Worm (Caenorhabditis elegans) whole organism, L1 larva: Measurements from ENCODE around the gene acs-6.

ENCODE experiments used
- C16A3.4 ChIP-seq: fragments of 150-350 bp; optimal IDR thresholded peaks from 2 replicates; lab custom pipeline; 2014; ENCODE audit warnings: missing biosample characterization, missing genetic modification characterization
- F16B12.6 ChIP-seq: fragments of 150-350 bp; optimal IDR thresholded peaks from 2 replicates; lab custom pipeline; 2014; ENCODE audit warnings: missing biosample characterization, missing genetic modification characterization
- aha-1 ChIP-seq: fragments of 150-350 bp; optimal IDR thresholded peaks from 2 replicates; lab custom pipeline; 2014; ENCODE audit warnings: missing biosample characterization, missing genetic modification characterization
- alr-1 ChIP-seq: fragments of 200-800 bp; sonication (Bioruptor generic); optimal IDR thresholded peaks from 2 replicates; lab custom pipeline; 2018; ENCODE audit warnings: borderline replicate concordance, mild to moderate bottlenecking, missing genetic modification characterization, missing compliant biosample characterization
- ama-1 ChIP-seq: fragments of 150-350 bp; optimal IDR thresholded peaks from 2 replicates; lab custom pipeline; 2014
- blmp-1 ChIP-seq: fragments of 150-350 bp; optimal IDR thresholded peaks from 2 replicates; lab custom pipeline; 2014; ENCODE audit warnings: missing biosample characterization, missing genetic modification characterization
- ceh-88 ChIP-seq: fragments of 200-800 bp; sonication (Bioruptor generic); IDR thresholded peaks from 2 replicates; pipeline ENCODE4 v1.3.6; 2022; ENCODE audit warnings: missing genetic modification characterization, missing compliant biosample characterization
- dpl-1 ChIP-seq, 3 experiments: fragments of 150-350 bp in 2 of 3; sonication (generic microtip) in 1 of 3; optimal IDR thresholded peaks; 2 replicates each; lab custom pipeline; 2014 to 2017; ENCODE audit warnings: missing biosample characterization in 3 of 3, missing genetic modification characterization in 3 of 3, missing genetic modification reagents in 3 of 3
- dsc-1 ChIP-seq: sonication (generic microtip); optimal IDR thresholded peaks from 2 replicates; lab custom pipeline; 2016; ENCODE audit warnings: mild to moderate bottlenecking, missing genetic modification characterization, missing compliant biosample characterization
- efl-1 ChIP-seq, 4 experiments: fragments of 150-350 bp; optimal IDR thresholded peaks in 3 of 4; peaks in 1 of 4; 1 replicate in 1 of 4; 2 replicates in 3 of 4; lab custom pipeline; 2014; ENCODE audit warnings: missing biosample characterization in 2 of 4, missing genetic modification characterization in 2 of 4, missing genetic modification reagents in 2 of 4
- egl-13 ChIP-seq: sonication (generic microtip); optimal IDR thresholded peaks from 2 replicates; lab custom pipeline; 2016; ENCODE audit warnings: missing genotype, missing genetic modification reagents, missing genetic modification characterization, missing compliant biosample characterization
- elt-2 ChIP-seq: sonication (generic microtip); optimal IDR thresholded peaks from 2 replicates; lab custom pipeline; 2016; ENCODE audit warnings: missing genetic modification characterization, mild to moderate bottlenecking, inconsistent platforms, missing compliant biosample characterization, missing genetic modification reagents
- fkh-10 ChIP-seq: sonication (generic microtip); optimal IDR thresholded peaks from 2 replicates; lab custom pipeline; 2017; ENCODE audit warnings: missing biosample characterization, missing genetic modification reagents, missing genetic modification characterization
- grh-1 ChIP-seq: fragments of 200-800 bp; sonication (Bioruptor generic); IDR thresholded peaks from 2 replicates; pipeline ENCODE4 v1.3.6; 2022; ENCODE audit warnings: missing genetic modification reagents, missing genetic modification characterization, missing compliant biosample characterization
- irx-1 ChIP-seq: sonication (generic microtip); optimal IDR thresholded peaks from 2 replicates; lab custom pipeline; 2016; ENCODE audit warnings: missing genetic modification characterization, missing compliant biosample characterization
- jun-1 ChIP-seq: fragments of 150-350 bp; optimal IDR thresholded peaks from 2 replicates; lab custom pipeline; 2014; ENCODE audit warnings: missing biosample characterization, missing genetic modification reagents, missing genetic modification characterization
- lin-14 ChIP-seq: fragments of 200-800 bp; sonication (Bioruptor generic); optimal IDR thresholded peaks from 2 replicates; lab custom pipeline; 2018; ENCODE audit warnings: mild to moderate bottlenecking, missing genetic modification characterization, moderate library complexity, missing compliant biosample characterization
- lir-3 ChIP-seq: sonication (generic microtip); optimal IDR thresholded peaks from 2 replicates; lab custom pipeline; 2016; ENCODE audit warnings: mild to moderate bottlenecking, missing genetic modification characterization, moderate library complexity, missing compliant biosample characterization; ENCODE audit not compliant: poor library complexity
- lsy-2 ChIP-seq, 2 experiments: fragments of 150-350 bp; optimal IDR thresholded peaks; 2 replicates each; lab custom pipeline; 2014; ENCODE audit warnings: missing biosample characterization in 2 of 2, missing genetic modification characterization in 2 of 2
- mef-2 ChIP-seq: fragments of 150-350 bp; optimal IDR thresholded peaks from 2 replicates; lab custom pipeline; 2014; ENCODE audit warnings: missing biosample characterization, missing genetic modification characterization
- nhr-20 ChIP-seq: sonication (generic microtip); optimal IDR thresholded peaks from 2 replicates; lab custom pipeline; 2016; ENCODE audit warnings: mild to moderate bottlenecking, missing genetic modification characterization, missing compliant biosample characterization
- nhr-47 ChIP-seq: sonication (generic microtip); optimal IDR thresholded peaks from 2 replicates; lab custom pipeline; 2016; ENCODE audit warnings: mild to moderate bottlenecking, missing genetic modification characterization, moderate library complexity, missing compliant biosample characterization
- nhr-76 ChIP-seq: sonication (generic microtip); optimal IDR thresholded peaks from 2 replicates; lab custom pipeline; 2017; ENCODE audit warnings: missing biosample characterization, missing genetic modification characterization
- nhr-85 ChIP-seq: sonication (generic microtip); peaks from one replicate; lab custom pipeline; 2016; ENCODE audit warnings: missing genetic modification characterization, inconsistent platforms, missing compliant biosample characterization
- nhr-90 ChIP-seq: sonication (generic microtip); optimal IDR thresholded peaks from 2 replicates; lab custom pipeline; 2016; ENCODE audit warnings: mild to moderate bottlenecking, missing genetic modification characterization, missing compliant biosample characterization; ENCODE audit not compliant: poor library complexity
- pqm-1 ChIP-seq: sonication (generic microtip); optimal IDR thresholded peaks from 3 replicates; lab custom pipeline; 2017; ENCODE audit warnings: missing biosample characterization, missing genetic modification characterization
- rnt-1 ChIP-seq: sonication (generic microtip); optimal IDR thresholded peaks from 2 replicates; lab custom pipeline; 2016; ENCODE audit warnings: mild to moderate bottlenecking, missing genetic modification characterization, moderate library complexity, missing compliant biosample characterization
- snu-23 ChIP-seq: sonication (generic microtip); optimal IDR thresholded peaks from 2 replicates; lab custom pipeline; 2016; ENCODE audit warnings: missing genetic modification characterization, missing compliant biosample characterization
- swsn-7 ChIP-seq: sonication (generic microtip); optimal IDR thresholded peaks from 2 replicates; lab custom pipeline; 2016; ENCODE audit warnings: missing genetic modification characterization, missing compliant biosample characterization
- tbx-2 ChIP-seq: sonication (generic microtip); optimal IDR thresholded peaks from 2 replicates; lab custom pipeline; 2016; ENCODE audit warnings: missing genetic modification characterization, missing compliant biosample characterization
- unc-30 ChIP-seq: sonication (generic microtip); optimal IDR thresholded peaks from 2 replicates; lab custom pipeline; 2017; ENCODE audit warnings: missing biosample characterization, missing genetic modification characterization
- unc-98 ChIP-seq: fragments of 200-800 bp; sonication (Bioruptor generic); IDR thresholded peaks from 2 replicates; pipeline ENCODE4 v1.3.6; 2022; ENCODE audit warnings: missing genetic modification characterization, missing compliant biosample characterization
- xbp-1 ChIP-seq: sonication (generic microtip); optimal IDR thresholded peaks from 2 replicates; lab custom pipeline; 2016; ENCODE audit warnings: missing genetic modification characterization, missing compliant biosample characterization

acs-6 gene

DNA sequence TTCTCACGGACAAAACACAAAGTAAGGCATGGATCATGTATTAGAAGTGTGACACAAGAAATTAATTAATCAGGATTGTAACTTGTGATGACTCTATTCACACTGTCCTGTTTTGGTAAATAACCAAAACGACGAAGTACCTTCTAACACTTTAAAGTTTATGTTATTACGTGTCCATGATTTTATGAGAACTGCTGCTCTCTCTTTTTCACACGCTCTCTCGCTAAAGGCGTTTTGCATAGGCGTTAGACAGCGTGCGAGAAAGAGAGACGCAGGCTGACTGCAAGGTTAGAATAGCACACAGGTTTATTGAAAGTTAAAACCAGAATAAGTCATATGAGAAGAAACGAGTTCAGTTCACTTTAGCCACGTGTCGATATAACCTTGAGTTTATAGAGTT is 28.3 kb downstream of the acs-6 start (continued):
- TF ChIP-seq nhr-90 (tag; lab: Kevin White, UChicago) (peak; percentile 59), lir-3 (tag; lab: Kevin White, UChicago) (peak; percentile 41), swsn-7 (peak; percentile 47), xbp-1 (tag; lab: Kevin White, UChicago) (peak; percentile 58), nhr-47 (peak; percentile 39), F16B12.6 (tag; lab: Kevin White, UChicago) (no peak), elt-2 (tag; lab: Kevin White, UChicago) (no peak), rnt-1 (tag; lab: Kevin White, UChicago) (peak; percentile 12), lin-14 (peak; percentile 89), dpl-1 (GFP tag; optimal IDR thresholded peaks at IDR 0.05; lab: Kevin White, UChicago) (peak in 1 of 3 experiments; percentile 13), unc-30 (no peak), tbx-2 (tag; lab: Kevin White, UChicago) (no peak), fkh-10 (GFP tag; lab: Kevin White, UChicago) (no peak), snu-23 (GFP tag; lab: Kevin White, UChicago) (peak; percentile 73), C16A3.4 (tag; lab: Kevin White, UChicago) (no peak), ceh-88 (GFP tag; lab: Robert Waterston, UW) (peak; percentile 25; the same call in 1 of the 2 replicates), blmp-1 (tag; lab: Kevin White, UChicago) (peak; percentile 12), irx-1 (tag; lab: Kevin White, UChicago) (peak; percentile 0), unc-98 (GFP tag; lab: Robert Waterston, UW) (no peak), nhr-20 (tag; lab: Kevin White, UChicago) (peak; percentile 83), grh-1 (GFP tag; lab: Robert Waterston, UW) (peak; percentile 96)

DNA sequence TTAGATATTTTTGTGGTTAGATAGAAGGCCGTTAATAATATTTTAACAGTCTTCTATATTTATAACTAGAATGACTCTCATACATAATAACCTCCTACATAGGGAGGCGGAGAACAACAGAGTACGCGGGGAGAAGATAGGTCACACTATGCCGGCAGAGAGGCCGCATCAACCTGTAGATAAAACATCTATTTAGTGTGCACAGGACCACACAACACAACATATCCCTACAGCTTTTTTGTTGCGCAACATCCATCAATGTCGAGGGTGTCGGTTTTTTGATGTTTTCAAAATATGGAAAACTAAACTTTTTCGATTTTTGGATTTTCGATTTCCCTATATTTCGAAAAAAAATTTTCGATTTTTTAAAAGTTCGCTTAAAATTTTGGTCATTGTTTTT is 29.0 kb downstream of the acs-6 start:
- TF ChIP-seq nhr-76 (tag; lab: Kevin White, UChicago) (no peak), efl-1 (optimal IDR thresholded peaks at IDR 0.05; lab: Kevin White, UChicago) (no peak), efl-1 (GFP tag; optimal IDR thresholded peaks at IDR 0.05 in 1 of 2; lab: Kevin White, UChicago) (peak in 1 of 2 experiments; percentile 2), lir-3 (tag; lab: Kevin White, UChicago) (no peak)

DNA sequence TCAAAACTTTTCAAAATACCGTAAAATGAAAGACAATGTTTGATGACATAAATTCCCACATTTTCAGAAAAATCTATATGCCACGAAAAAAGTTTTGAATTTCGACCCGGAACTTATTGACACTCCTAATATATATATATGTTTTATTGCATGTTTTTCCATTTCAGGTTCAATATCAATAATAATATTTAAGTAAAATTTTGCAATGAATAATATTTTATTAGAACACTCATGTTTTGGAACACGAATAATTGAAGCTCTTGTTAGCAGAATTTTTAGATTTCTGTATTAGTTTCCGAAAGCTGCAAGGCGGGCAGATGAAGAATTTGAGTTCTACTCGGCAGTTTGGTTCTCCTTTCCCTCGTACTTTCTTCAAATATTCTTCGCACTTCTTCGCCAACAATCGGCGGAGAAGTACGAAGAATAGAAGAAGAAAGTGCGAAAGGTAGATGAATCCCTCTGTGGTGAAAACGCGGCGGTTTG is 31.6 kb downstream of the acs-6 start, which contains the start of gene T02G5.3:
T02G5.3 (plus strand) TSS at position 51 of the 483 bp plus-strand sequence.
- peak; percentile 60 for TF ChIP-seq nhr-85 (tag; lab: Kevin White, UChicago)
- TF ChIP-seq alr-1 (tag; lab: Kevin White, UChicago): no peak
- no peak for TF ChIP-seq dsc-1 (tag; lab: Kevin White, UChicago)

DNA sequence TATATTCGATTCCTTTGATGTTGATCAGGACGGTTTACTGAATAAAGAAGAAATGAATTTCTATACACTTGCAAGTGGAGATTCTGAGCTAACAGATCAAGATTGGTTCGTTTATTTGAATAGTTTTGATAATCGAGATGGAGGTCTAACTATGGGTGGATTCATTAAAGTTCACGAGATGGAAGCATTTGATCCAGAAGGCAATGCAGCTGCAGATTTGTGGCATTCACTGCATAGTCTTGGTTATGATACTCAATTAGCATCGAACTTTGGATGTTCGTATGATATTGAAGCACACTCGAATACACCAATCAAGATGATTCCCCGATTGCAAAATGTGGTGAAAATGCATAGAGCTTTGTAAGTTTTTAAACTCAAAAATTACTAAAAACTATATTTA is 34.1 kb downstream of the acs-6 start:
- TF ChIP-seq C16A3.4 (tag; lab: Kevin White, UChicago) (no peak), efl-1 (optimal IDR thresholded peaks at IDR 0.05; lab: Kevin White, UChicago) (no peak), efl-1 (GFP tag; optimal IDR thresholded peaks at IDR 0.05 in 1 of 2; lab: Kevin White, UChicago) (peak in 1 of 2 experiments; percentile 67)

DNA sequence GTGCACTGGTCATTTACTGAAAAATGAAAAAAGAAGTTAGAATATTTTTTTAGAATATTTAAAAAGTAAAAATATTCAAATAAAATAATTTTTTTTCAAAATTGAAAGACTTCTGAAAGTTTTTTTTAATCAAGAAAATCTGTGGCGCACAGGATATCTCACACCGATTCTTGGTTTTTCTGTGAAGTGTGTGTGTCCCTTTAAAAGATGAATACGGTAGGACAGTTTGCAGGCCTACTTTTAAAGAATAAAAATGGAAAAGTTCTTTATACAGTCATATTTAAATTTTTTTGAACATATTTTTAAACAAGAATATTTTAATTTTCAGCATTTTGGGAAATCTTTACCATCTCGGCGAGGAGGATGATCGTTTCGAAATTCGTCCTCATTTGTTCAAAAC is 36.7 kb downstream of the acs-6 start, which contains the start of gene mct-5:
mct-5 (minus strand) TSS at position 16 of the 400 bp plus-strand sequence.
- TF ChIP-seq aha-1 (tag; lab: Kevin White, UChicago) (no peak), ceh-88 (GFP tag; lab: Robert Waterston, UW) (no peak), lsy-2 (tag; optimal IDR thresholded peaks at IDR 0.05; lab: Kevin White, UChicago) (no peak), ama-1 (lab: Kevin White, UChicago) (no peak), snu-23 (GFP tag; lab: Kevin White, UChicago) (no peak), egl-13 (tag; lab: Kevin White, UChicago) (no peak), blmp-1 (tag; lab: Kevin White, UChicago) (no peak), mef-2 (no peak), xbp-1 (tag; lab: Kevin White, UChicago) (no peak), pqm-1 (tag; lab: Kevin White, UChicago) (no peak), nhr-76 (tag; lab: Kevin White, UChicago) (no peak), jun-1 (tag; lab: Kevin White, UChicago) (no peak)
- TF ChIP-seq, all 84 proteins: peak for 0
